Worm (Caenorhabditis elegans): Measurements from ENCODE around the gene emb-4.

DNA sequence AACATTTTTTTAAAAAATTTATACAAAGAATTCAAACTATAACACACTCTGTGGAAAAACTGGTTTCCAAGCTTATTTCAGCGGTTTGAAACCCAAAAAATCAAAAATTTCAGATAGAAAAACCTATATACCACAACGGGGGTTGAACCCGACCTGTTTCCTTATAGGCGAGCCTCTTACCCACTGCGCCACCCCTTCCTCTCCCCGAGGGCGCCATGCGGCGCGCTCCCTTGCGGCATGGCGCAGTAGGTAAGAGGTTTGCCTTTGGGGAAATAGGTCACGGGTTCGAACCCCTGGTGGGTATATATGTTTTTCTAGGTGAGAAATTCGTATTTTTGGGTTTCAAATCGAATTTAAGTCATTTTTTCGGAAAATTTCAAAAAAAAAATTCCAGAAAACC, 18.3 kb upstream of the emb-4 start:
- TF ChIP-seq mdl-1 (tag; optimal IDR thresholded peaks at IDR 0.05) (no peak), zag-1 (tag; optimal IDR thresholded peaks at IDR 0.05) (no peak), pha-4 (GFP tag; IDR thresholded peaks at IDR 0.05) (no peak), pha-4 (tag; optimal IDR thresholded peaks at IDR 0.05) (no peak), fos-1 (tag; optimal IDR thresholded peaks at IDR 0.05) (no peak), nhr-28 (tag; optimal IDR thresholded peaks at IDR 0.05) (no peak), tag-97 (GFP tag; IDR thresholded peaks at IDR 0.05) (no peak), unc-62 (GFP tag; optimal IDR thresholded peaks at IDR 0.05 in 1 of 2) (no peak), unc-62 (tag; optimal IDR thresholded peaks at IDR 0.05) (no peak)
